Worm (Caenorhabditis elegans): ENCODE measurements around the gene C32B5.15.
"Not testable (repeated sequence)": the region's sequence is repeated elsewhere in the genome, so short reads cannot be mapped to it uniquely, and the experiment has no call there.

The C32B5.15 gene

ce11 chrII:991300-991699 lies 18.6 kb upstream of the C32B5.15 start, which contains the start of gene fbxc-42:
TSS of gene fbxc-42 (plus strand) at chrII:991600.
- TF ChIP-seq bed-3 (GFP tag; optimal IDR thresholded peaks at IDR 0.05) (no peak), lin-32 (GFP tag; optimal IDR thresholded peaks at IDR 0.05) (no peak), sem-2 (GFP tag; optimal IDR thresholded peaks at IDR 0.05) (no peak), ceh-39 (tag; optimal IDR thresholded peaks at IDR 0.05) (no peak), ces-1 (GFP tag; optimal IDR thresholded peaks at IDR 0.05) (no peak), flh-1 (GFP tag; optimal IDR thresholded peaks at IDR 0.05) (no peak), hlh-1 (tag; optimal IDR thresholded peaks at IDR 0.05) (no peak), sptf-1 (tag; optimal IDR thresholded peaks at IDR 0.05) (no peak), ztf-11 (tag; optimal IDR thresholded peaks at IDR 0.05) (no peak), drap-1 (GFP tag; optimal IDR thresholded peaks at IDR 0.05) (no peak), ceh-43 (GFP tag; optimal IDR thresholded peaks at IDR 0.05) (no peak), nhr-76 (tag; optimal IDR thresholded peaks at IDR 0.05) (no peak)

DNA sequence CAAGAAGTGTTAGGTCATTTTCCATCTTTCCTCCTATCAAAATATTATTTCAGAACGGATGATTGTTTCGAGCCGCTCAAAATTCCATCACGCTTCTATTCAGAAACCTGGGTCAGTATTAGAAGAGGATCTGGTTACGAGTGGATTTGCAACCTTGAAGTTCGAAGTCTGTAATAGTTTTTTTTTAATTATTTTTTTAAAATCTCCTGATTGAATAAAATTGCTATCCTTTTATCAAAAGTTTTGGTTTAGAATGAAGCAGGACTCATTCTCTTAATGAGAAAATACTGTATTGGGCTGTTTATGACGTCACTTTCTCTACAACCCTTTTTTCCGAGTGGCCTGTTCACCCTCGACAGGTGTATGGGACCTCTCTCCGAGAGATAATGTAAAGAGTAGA lies 15.7 kb upstream of the C32B5.15 start, which contains the start of gene fbxc-39:
Gene fbxc-39 (plus strand): TSS at position 301 of the 400 bp plus-strand sequence.
- peak; percentile 22 for TF ChIP-seq hlh-1 (tag; optimal IDR thresholded peaks at IDR 0.05)
- TF ChIP-seq bed-3 (GFP tag; optimal IDR thresholded peaks at IDR 0.05), result no peak

ce11 chrII:985703-986102 lies 13.0 kb upstream of the C32B5.15 start, which contains the start of gene fbxc-40:
TSS of gene fbxc-40 (plus strand) at chrII:986003.
- TF ChIP-seq lin-13 (tag; optimal IDR thresholded peaks at IDR 0.05); nhr-237 (tag; optimal IDR thresholded peaks at IDR 0.05); ceh-43 (GFP tag; optimal IDR thresholded peaks at IDR 0.05): not testable (repeated sequence)

ce11 chrII:982842-983241 lies 10.1 kb upstream of the C32B5.15 start, which contains the start of gene srh-274:
TSS of gene srh-274 (plus strand) at chrII:983142.
- TF ChIP-seq nhr-28 (tag; optimal IDR thresholded peaks at IDR 0.05) (no peak), ces-1 (GFP tag; optimal IDR thresholded peaks at IDR 0.05) (no peak), nhr-237 (tag; optimal IDR thresholded peaks at IDR 0.05) (no peak), drap-1 (GFP tag; optimal IDR thresholded peaks at IDR 0.05) (no peak), unc-39 (tag; optimal IDR thresholded peaks at IDR 0.05) (no peak), bed-3 (GFP tag; optimal IDR thresholded peaks at IDR 0.05) (no peak), nhr-76 (tag; optimal IDR thresholded peaks at IDR 0.05) (no peak), nhr-2 (tag; optimal IDR thresholded peaks at IDR 0.05) (no peak), ceh-43 (GFP tag; optimal IDR thresholded peaks at IDR 0.05) (no peak), mab-5 (tag; optimal IDR thresholded peaks at IDR 0.05) (no peak), sptf-1 (tag; optimal IDR thresholded peaks at IDR 0.05) (no peak), blmp-1 (tag; optimal IDR thresholded peaks at IDR 0.05) (no peak), unc-120 (tag; optimal IDR thresholded peaks at IDR 0.05; ENCODE audit: poor library complexity, severe bottlenecking) (no peak), nhr-12 (tag; optimal IDR thresholded peaks at IDR 0.05) (no peak), pha-4 (tag; optimal IDR thresholded peaks at IDR 0.05) (no peak), ztf-11 (tag; optimal IDR thresholded peaks at IDR 0.05) (no peak), ham-2 (GFP tag; optimal IDR thresholded peaks at IDR 0.05) (no peak), lsy-2 (tag; optimal IDR thresholded peaks at IDR 0.05) (no peak)

ce11 chrII:979135-979534 lies 6.4 kb upstream of the C32B5.15 start, which contains the start of the genes fbxc-17 and fbxc-15:
TSS of gene fbxc-17 (minus strand) at chrII:979235.
TSS of gene fbxc-15 (plus strand) at chrII:979423.
- TF ChIP-seq elt-3 (tag; optimal IDR thresholded peaks at IDR 0.05), result no peak

ce11 chrII:973999-974398 lies 1.2 kb upstream of the C32B5.15 start, which contains the start of gene fbxc-14:
TSS of gene fbxc-14 (plus strand) at chrII:974299.
- no peak for TF ChIP-seq bed-3 (GFP tag; optimal IDR thresholded peaks at IDR 0.05)
- no peak for TF ChIP-seq sptf-1 (tag; optimal IDR thresholded peaks at IDR 0.05)
- no peak for TF ChIP-seq M03D4.4 (tag; optimal IDR thresholded peaks at IDR 0.05)
- TF ChIP-seq unc-62 (GFP tag; optimal IDR thresholded peaks at IDR 0.05), result no peak
- no peak for TF ChIP-seq lsy-2 (tag; optimal IDR thresholded peaks at IDR 0.05)
- no peak for TF ChIP-seq elt-1 (tag; optimal IDR thresholded peaks at IDR 0.05; ENCODE audit: borderline replicate concordance, insufficient read depth)
- no peak for TF ChIP-seq lin-32 (GFP tag; optimal IDR thresholded peaks at IDR 0.05)
- no peak for TF ChIP-seq unc-120 (tag; optimal IDR thresholded peaks at IDR 0.05; ENCODE audit: poor library complexity, severe bottlenecking)
- no peak for TF ChIP-seq ceh-83 (GFP tag; optimal IDR thresholded peaks at IDR 0.05)
- TF ChIP-seq nhr-12 (tag; optimal IDR thresholded peaks at IDR 0.05), result no peak
- TF ChIP-seq nhr-76 (tag; optimal IDR thresholded peaks at IDR 0.05), result no peak
- TF ChIP-seq ham-2 (GFP tag; optimal IDR thresholded peaks at IDR 0.05), result no peak

Measured in whole organism, mixed stage, embryonic.